Worm (Caenorhabditis elegans) whole organism, L4/young adult: ENCODE results near the gene anoh-2.

Source experiments
- W03F9.2 ChIP-seq: fragments of 150-350 bp; optimal IDR thresholded peaks from 2 replicates; lab custom pipeline; 2014; ENCODE audit warnings: missing biosample characterization, missing genetic modification characterization
- dao-5 ChIP-seq: sonication (generic microtip); optimal IDR thresholded peaks from 2 replicates; lab custom pipeline; 2016; ENCODE audit warnings: missing genotype, missing genetic modification characterization, moderate library complexity, missing compliant biosample characterization
- him-1 ChIP-seq: sonication (generic microtip); optimal IDR thresholded peaks from 2 replicates; lab custom pipeline; 2016; ENCODE audit warnings: missing genotype, missing genetic modification reagents, missing genetic modification characterization, missing compliant biosample characterization

The anoh-2 gene

DNA sequence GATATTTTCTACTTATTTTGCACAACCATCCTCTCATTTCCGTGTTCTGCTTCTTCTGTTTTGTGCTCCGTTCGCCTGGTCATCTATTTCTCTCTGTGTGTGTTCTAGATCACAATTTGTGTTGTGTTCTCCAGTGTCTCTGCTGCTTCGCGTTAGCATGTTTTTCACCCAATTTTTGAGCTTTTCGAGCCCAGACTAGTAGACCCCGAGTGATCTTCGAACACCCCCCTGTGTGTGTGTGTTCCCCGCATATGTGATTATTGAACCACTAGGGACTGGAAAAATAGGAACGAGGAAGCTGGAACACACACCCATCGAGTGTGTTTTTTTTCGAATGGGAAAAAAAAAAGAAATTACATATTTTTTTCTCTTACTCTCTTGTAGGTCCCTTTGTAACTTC lies 39.6 kb upstream of the anoh-2 start:
- TF ChIP-seq W03F9.2 (tag; lab: Kevin White, UChicago), result no peak
- TF ChIP-seq him-1 (tag; lab: Kevin White, UChicago), result no peak
- no peak for TF ChIP-seq dao-5 (tag; lab: Kevin White, UChicago)

DNA sequence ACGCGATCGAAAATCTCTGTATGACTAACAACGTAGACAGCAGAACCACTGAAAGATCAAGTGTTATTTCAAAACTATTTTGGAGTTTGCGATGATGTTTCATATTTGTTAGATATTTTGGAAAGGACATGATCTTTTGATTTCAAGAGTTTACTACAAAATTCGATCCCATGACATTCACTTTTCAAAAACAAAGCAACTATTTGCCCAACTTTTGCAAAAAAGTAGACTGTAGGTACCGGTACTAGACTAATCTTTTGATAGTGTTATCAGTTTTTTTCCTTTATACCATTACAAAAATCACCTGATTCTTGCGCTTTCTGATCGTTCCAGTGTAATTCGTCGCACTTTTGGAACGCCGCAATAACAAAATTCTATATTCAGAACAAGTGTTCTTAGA lies 38.1 kb upstream of the anoh-2 start:
- TF ChIP-seq him-1 (tag; lab: Kevin White, UChicago), result no peak
- TF ChIP-seq W03F9.2 (tag; lab: Kevin White, UChicago), result no peak
- TF ChIP-seq dao-5 (tag; lab: Kevin White, UChicago), result no peak

DNA sequence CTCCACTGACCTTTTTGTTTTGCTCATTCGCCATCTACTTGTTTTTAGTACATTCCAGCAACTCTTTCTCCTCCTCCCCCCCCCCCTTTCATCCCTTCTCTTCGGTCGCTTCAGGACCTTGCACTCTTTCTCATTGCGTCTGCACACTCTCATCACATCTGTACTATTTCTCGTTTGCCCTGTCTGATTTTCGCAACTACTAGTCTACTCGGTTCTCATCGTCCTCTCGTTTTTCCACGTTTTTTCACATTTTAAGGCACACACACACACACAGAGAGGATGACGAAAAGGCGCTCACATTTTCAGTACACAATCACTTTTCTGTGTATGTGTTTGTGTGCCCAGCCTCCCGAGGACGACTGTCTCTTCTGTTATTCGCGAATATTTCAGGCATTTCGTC lies 37.6 kb upstream of the anoh-2 start:
- no peak for TF ChIP-seq W03F9.2 (tag; lab: Kevin White, UChicago)
- TF ChIP-seq him-1 (tag; lab: Kevin White, UChicago), result no peak
- no peak for TF ChIP-seq dao-5 (tag; lab: Kevin White, UChicago)

- no peak for TF ChIP-seq dao-5 (tag; lab: Kevin White, UChicago)
- TF ChIP-seq him-1 (tag; lab: Kevin White, UChicago), result no peak
- TF ChIP-seq W03F9.2 (tag; lab: Kevin White, UChicago), result no peak
These were observed 37.0 kb upstream of the anoh-2 start for ce11 chrIV:14621117-14621516.

DNA sequence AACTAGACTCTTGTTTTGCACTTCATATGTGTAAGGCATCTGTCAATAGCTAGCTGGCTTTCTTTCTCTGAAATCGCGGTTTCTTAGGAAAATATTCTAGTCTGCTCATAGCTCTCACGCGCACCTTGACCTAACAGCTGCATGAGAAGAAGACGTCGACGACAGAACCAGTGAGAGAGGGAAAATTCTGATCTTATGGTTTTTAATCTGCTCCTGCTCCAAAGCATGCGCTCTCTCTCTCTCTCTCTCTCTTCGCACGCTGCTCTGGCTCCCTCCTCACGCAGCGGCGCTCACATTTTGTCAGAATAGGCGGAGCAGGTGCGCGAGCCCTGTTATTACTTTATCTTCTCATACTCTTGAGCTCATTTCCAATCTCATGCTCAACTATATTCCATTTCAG lies 36.0 kb upstream of the anoh-2 start:
- TF ChIP-seq W03F9.2 (tag; lab: Kevin White, UChicago) (no peak), him-1 (tag; lab: Kevin White, UChicago) (no peak), dao-5 (tag; lab: Kevin White, UChicago) (no peak)

DNA sequence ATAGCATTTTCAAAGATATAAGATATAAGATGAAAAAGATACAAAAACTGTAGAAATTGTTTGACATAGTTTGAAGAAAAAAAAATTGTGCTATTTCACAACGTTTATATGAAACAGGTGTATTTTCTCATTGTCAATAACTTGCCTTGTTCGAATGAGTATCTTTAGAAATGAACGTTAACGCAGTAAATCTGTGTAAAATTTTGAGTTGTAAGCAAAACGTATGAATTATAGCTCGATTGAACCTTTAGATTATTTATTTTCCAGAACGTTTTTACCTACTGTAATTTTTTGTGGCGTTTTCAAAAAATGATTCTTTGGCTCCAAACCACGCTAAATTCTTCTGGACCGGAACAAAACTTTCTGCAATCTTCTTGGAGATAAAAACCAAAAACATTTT lies 26.4 kb upstream of the anoh-2 start:
- TF ChIP-seq him-1 (tag; lab: Kevin White, UChicago), result no peak
- TF ChIP-seq W03F9.2 (tag; lab: Kevin White, UChicago), result no peak
- no peak for TF ChIP-seq dao-5 (tag; lab: Kevin White, UChicago)

DNA sequence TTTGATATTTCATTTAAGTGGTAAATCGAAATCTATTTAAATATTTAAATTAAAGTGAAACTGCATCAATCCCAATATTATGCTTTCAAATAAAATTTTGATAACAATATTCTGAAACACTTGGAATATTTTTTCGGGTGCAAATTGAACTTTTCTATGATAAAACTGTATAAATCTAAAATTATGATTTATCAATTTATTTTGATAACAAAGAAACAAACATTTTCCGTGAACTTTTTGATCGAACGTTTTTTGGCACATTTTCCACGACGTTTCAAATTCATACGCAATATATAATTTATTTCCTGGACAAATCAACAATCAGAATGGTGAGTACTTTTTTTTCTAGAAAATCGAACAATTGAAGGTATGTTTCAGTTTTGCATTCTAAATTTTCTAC lies 25.3 kb upstream of the anoh-2 start, which contains the start of gene irld-4:
Gene irld-4, plus strand, starts transcription at position 301 of the 400 bp plus-strand sequence.
- TF ChIP-seq W03F9.2 (tag; lab: Kevin White, UChicago) (no peak), him-1 (tag; lab: Kevin White, UChicago) (no peak), dao-5 (tag; lab: Kevin White, UChicago) (no peak)

- TF ChIP-seq W03F9.2 (tag; lab: Kevin White, UChicago) (no peak), him-1 (tag; lab: Kevin White, UChicago) (no peak), dao-5 (tag; lab: Kevin White, UChicago) (no peak)
These were observed 23.3 kb upstream of the anoh-2 start, which contains the start of gene ule-2 for ce11 chrIV:14634826-14635225. Gene ule-2 (plus strand): TSS chrIV:14635126.

DNA sequence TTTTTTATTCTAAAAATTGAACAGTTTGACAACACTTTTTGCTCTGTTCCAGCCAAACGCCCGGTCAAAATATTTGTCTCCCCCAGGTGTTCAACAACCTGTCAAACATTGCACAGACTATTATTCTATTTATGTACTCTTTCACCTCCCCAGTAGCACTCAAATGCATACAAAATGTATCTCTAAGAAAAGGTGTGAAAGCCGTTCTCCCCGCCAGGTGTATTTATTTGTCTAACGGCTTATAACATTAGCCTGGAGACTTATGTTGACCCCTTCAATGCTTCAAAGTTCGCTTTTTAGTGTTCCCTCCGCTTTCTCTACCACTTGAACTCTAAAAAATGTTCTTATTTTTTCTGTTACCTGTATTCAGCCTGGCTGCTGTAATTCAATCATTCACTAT lies 20.7 kb upstream of the anoh-2 start, which contains the start of gene srlf-27:
Gene srlf-27, plus strand, starts transcription at position 301 of the 400 bp plus-strand sequence.
- no peak for TF ChIP-seq dao-5 (tag; lab: Kevin White, UChicago)
- no peak for TF ChIP-seq W03F9.2 (tag; lab: Kevin White, UChicago)
- no peak for TF ChIP-seq him-1 (tag; lab: Kevin White, UChicago)

DNA sequence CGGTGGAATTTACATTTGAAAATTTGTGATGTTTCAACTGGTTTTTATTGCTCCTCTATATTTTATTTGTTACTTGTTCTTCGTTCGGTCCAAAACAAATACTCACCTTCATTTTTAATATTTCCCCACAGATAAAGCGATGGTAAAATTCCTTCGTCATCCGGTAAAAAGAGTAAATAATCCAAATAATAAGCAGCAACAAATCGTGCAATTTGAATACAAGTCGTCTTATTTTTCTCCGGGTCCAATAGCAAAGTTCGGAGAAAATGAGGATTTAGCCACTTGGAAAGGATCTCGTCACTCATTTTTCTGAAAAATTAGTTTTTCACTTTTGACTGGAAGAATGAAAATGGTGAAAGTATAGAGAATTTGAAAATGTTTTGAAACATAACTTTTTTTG lies 5.0 kb upstream of the anoh-2 start, which contains the start of gene talp-3:
Gene talp-3, minus strand, starts transcription at position 315 of the 400 bp plus-strand sequence.
- no peak for TF ChIP-seq W03F9.2 (tag; lab: Kevin White, UChicago)
- no peak for TF ChIP-seq him-1 (tag; lab: Kevin White, UChicago)
- no peak for TF ChIP-seq dao-5 (tag; lab: Kevin White, UChicago)

DNA sequence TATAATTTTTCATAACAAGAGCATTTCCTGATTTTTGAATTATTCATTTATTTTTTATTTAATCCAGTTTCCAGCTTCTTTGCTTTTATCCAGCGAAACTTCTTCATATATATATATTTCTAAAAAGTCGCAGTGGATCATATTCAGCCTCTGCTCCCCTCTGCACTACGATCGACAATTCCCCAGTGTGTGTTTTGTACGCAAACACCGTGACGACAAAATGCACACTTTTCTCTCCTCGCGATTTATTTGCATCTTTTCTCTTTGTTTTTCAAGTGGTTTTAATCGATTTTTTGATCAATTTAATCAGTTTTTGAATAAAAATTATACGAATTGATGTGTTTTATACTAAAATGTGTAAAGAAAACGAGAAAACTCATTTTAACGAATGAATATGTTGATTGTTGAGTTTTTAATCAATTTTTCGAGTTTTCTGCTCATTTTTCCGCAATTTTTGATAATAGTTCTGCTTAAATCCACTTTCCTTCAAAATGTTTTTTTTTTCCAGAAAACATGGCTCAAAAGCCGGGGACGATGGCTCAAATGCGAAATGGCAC lies 1.5 kb upstream of the anoh-2 start, which contains the start of gene Y57G11C.33:
Gene Y57G11C.33, plus strand, starts transcription at position 507 of the 557 bp plus-strand sequence.
- TF ChIP-seq dao-5 (tag; lab: Kevin White, UChicago) (no peak), W03F9.2 (tag; lab: Kevin White, UChicago) (peak; percentile 19), him-1 (tag; lab: Kevin White, UChicago) (no peak)

DNA sequence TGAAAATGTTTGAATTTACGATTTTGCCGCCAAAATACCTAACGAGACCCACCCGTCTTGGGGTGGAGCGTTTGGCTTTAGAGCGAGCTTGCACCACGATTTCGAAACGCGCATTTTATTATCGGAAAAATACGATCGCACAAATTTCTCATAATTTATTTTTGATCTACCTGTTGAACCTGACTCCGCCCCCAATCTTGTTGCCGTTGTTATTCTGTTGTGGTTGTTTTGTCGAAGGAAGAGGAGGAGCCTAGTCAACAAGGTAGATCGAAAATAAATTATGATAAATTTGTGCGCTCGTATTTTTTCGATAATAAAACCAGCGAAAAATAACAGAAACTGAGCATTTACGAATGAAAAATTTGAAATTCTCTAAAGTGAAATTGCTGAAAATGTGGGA lies 819 bp downstream of the anoh-2 start:
- TF ChIP-seq W03F9.2 (tag; lab: Kevin White, UChicago), result no peak

DNA sequence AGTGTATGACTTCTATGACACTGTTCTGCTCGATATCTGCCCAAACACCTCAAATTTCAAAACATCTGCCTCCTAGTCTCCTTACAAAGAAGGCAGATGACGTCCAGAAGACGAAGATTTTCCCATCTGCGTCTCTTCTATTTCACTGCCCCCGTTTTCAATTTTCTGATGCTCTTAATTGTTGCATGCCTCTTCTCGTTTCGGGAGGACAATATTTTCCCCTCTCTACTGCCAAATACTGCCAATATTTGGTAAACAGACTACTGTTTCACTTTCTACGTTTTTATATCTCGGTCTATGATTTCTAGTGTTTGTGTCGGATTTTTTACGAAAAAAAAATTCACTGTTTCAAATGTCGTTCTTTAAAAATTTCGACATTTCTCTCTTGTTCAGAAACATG lies 3.3 kb downstream of the anoh-2 start:
- TF ChIP-seq him-1 (tag; lab: Kevin White, UChicago) (no peak), W03F9.2 (tag; lab: Kevin White, UChicago) (no peak), dao-5 (tag; lab: Kevin White, UChicago) (no peak)

- TF ChIP-seq him-1 (tag; lab: Kevin White, UChicago) (no peak), W03F9.2 (tag; lab: Kevin White, UChicago) (no peak), dao-5 (tag; lab: Kevin White, UChicago) (no peak)
These were observed 17.7 kb downstream of the anoh-2 start for ce11 chrIV:14675789-14676188.
